Fruit fly (Drosophila melanogaster): Measurements from ENCODE around the gene MTA1-like.

Gene MTA1-like

dm6 chr3R:5660198-5660893, 11.8 kb upstream of the MTA1-like start, which contains the start of gene Wdr33 (continued):
- TF ChIP-seq zf30C (GFP tag; optimal IDR thresholded peaks at IDR 0.05) = no peak
- 0 out of 2 replicates have a peak, but pooled peaks have one; percentile 4 for TF ChIP-seq CG6689 (GFP tag; IDR thresholded peaks at IDR 0.05)
- no peak for TF ChIP-seq Nf-YA (GFP tag; IDR thresholded peaks at IDR 0.05)
- no peak for TF ChIP-seq CG43689 (GFP tag; IDR thresholded peaks at IDR 0.05)
- no peak for TF ChIP-seq Sox102F (GFP tag; optimal IDR thresholded peaks at IDR 0.05)
- TF ChIP-seq Ssrp (tag; optimal IDR thresholded peaks at IDR 0.05) = peak; percentile 54
- TF ChIP-seq ind (GFP tag; optimal IDR thresholded peaks at IDR 0.05) = peak; percentile 38
- peak; percentile 19 for TF ChIP-seq CG2712 (tag; optimal IDR thresholded peaks at IDR 0.05)
- TF ChIP-seq Fer1 (GFP tag; optimal IDR thresholded peaks at IDR 0.05) = no peak
- no peak for TF ChIP-seq fd3F (GFP tag; optimal IDR thresholded peaks at IDR 0.05)
- no peak for TF ChIP-seq CG1024 (GFP tag; IDR thresholded peaks at IDR 0.05)
- TF ChIP-seq CG4404 (GFP tag; IDR thresholded peaks at IDR 0.05) = no peak; the same call in 1 of the 2 replicates
- peak; percentile 36 for TF ChIP-seq CG8924 (tag; optimal IDR thresholded peaks at IDR 0.05)
- TF ChIP-seq Sox100B (GFP tag; optimal IDR thresholded peaks at IDR 0.05) = no peak
- TF ChIP-seq CG32772 (GFP tag; IDR thresholded peaks at IDR 0.05) = no peak
- TF ChIP-seq Sry-δ (GFP tag; optimal IDR thresholded peaks at IDR 0.05) = peak; percentile 16
- TF ChIP-seq bigmax (GFP tag; optimal IDR thresholded peaks at IDR 0.05) = no peak
- peak; percentile 36 for TF ChIP-seq CG18262 (tag; optimal IDR thresholded peaks at IDR 0.05)
- peak; percentile 27 for TF ChIP-seq BtbVII (GFP tag; optimal IDR thresholded peaks at IDR 0.05)
- no peak for TF ChIP-seq CG7745 (tag; optimal IDR thresholded peaks at IDR 0.05)
- peak; percentile 65; the same call in 2 of the 3 replicates for TF ChIP-seq CG17361 (GFP tag; IDR thresholded peaks at IDR 0.05)
- no peak for TF ChIP-seq Elba2 (GFP tag; optimal IDR thresholded peaks at IDR 0.05)
- no peak for TF ChIP-seq HLH54F (GFP tag; optimal IDR thresholded peaks at IDR 0.05)
- TF ChIP-seq ssp (GFP tag; IDR thresholded peaks at IDR 0.05) = no peak
- TF ChIP-seq CG12942 (GFP tag; optimal IDR thresholded peaks at IDR 0.05) = no peak
- TF ChIP-seq kni (GFP tag; optimal IDR thresholded peaks at IDR 0.05) = no peak
- no peak for TF ChIP-seq Taf1 (GFP tag; IDR thresholded peaks at IDR 0.05)
- peak; percentile 89 for TF ChIP-seq CG13287 (GFP tag; IDR thresholded peaks at IDR 0.05; ENCODE audit: partially characterized antibody)
- peak; percentile 87 for TF ChIP-seq Opbp (GFP tag; IDR thresholded peaks at IDR 0.05; ENCODE audit: partially characterized antibody)
- TF ChIP-seq pita (GFP tag; optimal IDR thresholded peaks at IDR 0.05) = no peak
- TF ChIP-seq seq (GFP tag; IDR thresholded peaks at IDR 0.05) = no peak
- no peak for TF ChIP-seq CG2202 (tag; optimal IDR thresholded peaks at IDR 0.05)
- no peak for TF ChIP-seq CG11560 (tag; IDR thresholded peaks at IDR 0.05)
- TF ChIP-seq YL-1 (GFP tag; optimal IDR thresholded peaks at IDR 0.05) = peak; percentile 14
- peak; percentile 14; the same call in 1 of the 3 replicates for TF ChIP-seq CG34422 (GFP tag; IDR thresholded peaks at IDR 0.05)
- no peak for TF ChIP-seq Stat92E (GFP tag; optimal IDR thresholded peaks at IDR 0.05)
- peak; percentile 64 for TF ChIP-seq cg (GFP tag; optimal IDR thresholded peaks at IDR 0.05)
- no peak for TF ChIP-seq Gsc (GFP tag; IDR thresholded peaks at IDR 0.05)
- no peak for TF ChIP-seq B-H1 (GFP tag; IDR thresholded peaks at IDR 0.05)
- no peak for TF ChIP-seq CG18011 (GFP tag; optimal IDR thresholded peaks at IDR 0.05)
- no peak for TF ChIP-seq CG1233 (GFP tag; optimal IDR thresholded peaks at IDR 0.05)
- no peak for TF ChIP-seq ERR (GFP tag; optimal IDR thresholded peaks at IDR 0.05)
- TF ChIP-seq CG17359 (tag; optimal IDR thresholded peaks at IDR 0.05) = peak; percentile 16
